Worm (Caenorhabditis elegans): ENCODE data around the gene T16G12.7.
A peak's percentile ranks its signal among the peaks of the same experiment; 100 is the strongest.
"Not testable (repeated sequence)": the region's sequence is repeated elsewhere in the genome, so short reads cannot be mapped to it uniquely, and the experiment has no call there.

T16G12.7 gene

DNA sequence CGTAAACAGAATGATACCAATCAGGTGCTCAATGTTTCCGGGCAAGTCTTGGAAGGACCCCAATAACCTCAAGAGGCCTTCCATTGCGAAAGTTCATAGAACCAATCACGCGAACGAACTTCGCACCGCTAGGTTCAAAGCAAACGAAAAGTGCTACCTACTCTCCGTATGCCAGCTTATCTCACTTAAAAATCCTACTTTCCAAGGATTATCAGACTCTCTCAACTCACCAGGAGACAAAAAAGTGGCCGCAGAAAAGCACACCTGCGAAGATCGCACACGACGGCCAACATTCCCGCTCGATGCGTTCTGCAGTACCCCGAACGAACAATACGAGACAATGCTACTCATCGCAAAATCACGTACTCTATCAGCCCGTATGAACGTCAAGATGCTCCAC is 13.4 kb upstream of the T16G12.7 start, which contains the start of gene T16G12.12:
Gene T16G12.12, plus strand, starts transcription at position 301 of the 400 bp plus-strand sequence.
- not testable (repeated sequence) for TF ChIP-seq hlh-6, zip-5, dve-1 (tag; optimal IDR thresholded peaks at IDR 0.05)

DNA sequence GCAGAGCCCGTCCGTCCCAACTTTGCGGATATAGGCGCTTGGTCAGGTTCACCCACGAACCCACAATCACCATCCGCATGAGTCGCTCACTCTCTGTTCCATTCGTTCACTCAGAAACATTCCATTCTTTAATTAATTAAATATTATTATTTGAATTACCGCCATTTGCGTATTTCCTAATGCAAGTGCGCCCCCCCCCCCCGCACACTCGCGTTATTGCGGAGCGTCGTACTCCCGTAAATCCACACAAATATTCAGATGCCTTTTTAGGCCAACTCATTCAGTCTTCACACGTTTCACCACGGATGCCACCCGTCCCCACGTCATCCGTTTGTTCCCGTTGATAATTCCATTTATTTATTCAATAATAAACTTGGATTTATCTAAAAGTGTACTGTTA is 10.4 kb upstream of the T16G12.7 start, which contains the start of gene T16G12.3:
Gene T16G12.3, plus strand, starts transcription at position 301 of the 400 bp plus-strand sequence.
- TF ChIP-seq ceh-19 (GFP tag; optimal IDR thresholded peaks at IDR 0.05); lim-6 (tag; optimal IDR thresholded peaks at IDR 0.05); hlh-13 (GFP tag; optimal IDR thresholded peaks at IDR 0.05): not testable (repeated sequence)

DNA sequence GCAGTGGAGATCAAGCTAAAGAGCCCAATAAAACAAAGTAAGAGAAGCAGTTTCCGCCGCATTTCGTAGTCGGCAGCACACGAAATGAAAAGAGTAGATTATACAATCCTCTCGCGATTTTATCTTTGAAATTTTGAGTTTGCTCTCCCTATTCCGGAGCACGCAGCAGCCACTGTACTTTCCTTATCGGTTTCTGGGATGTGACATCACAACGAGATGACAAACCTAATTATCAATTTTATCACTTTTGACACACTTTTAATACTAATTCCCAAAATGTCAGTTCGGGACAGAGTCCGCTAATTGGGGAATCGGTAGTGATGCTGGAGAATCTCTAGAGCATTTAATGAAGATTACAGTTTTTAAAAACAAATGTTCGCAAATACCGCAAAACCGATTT is 9.8 kb upstream of the T16G12.7 start, which contains the start of gene T16G12.1:
Gene T16G12.1, minus strand, starts transcription at position 176 of the 400 bp plus-strand sequence.
- TF ChIP-seq ets-4 (tag; optimal IDR thresholded peaks at IDR 0.05) (no peak), elt-2 (tag; optimal IDR thresholded peaks at IDR 0.05) (peak; percentile 53)

DNA sequence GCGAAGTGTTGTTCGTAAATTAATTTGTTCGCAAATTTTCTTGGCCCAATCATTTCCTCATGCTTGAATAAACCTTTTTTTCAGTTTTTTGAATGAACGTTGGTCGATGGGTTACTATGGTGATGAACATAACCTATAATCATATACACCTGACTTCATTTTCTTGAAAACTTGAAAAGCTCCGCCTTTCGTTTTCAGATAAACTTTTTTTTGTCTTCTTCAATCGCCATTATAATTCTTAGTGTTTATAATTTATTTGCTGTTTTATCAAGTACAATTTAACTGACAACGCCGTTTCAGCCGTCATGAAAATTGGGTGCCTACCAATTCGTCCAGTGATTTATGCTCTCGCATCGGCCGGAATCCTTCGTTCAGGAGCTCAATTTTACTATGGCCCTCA is 2.8 kb downstream of the T16G12.7 start, which contains the start of gene M04D8.7:
Gene M04D8.7, plus strand, starts transcription at position 301 of the 400 bp plus-strand sequence.
- TF ChIP-seq pha-4 (tag; optimal IDR thresholded peaks at IDR 0.05) (no peak), ref-2 (tag; optimal IDR thresholded peaks at IDR 0.05) (no peak), madf-2 (tag; optimal IDR thresholded peaks at IDR 0.05) (no peak), odd-2 (tag; optimal IDR thresholded peaks at IDR 0.05) (no peak), sox-2 (GFP tag; IDR thresholded peaks at IDR 0.05) (no peak), ceh-19 (GFP tag; optimal IDR thresholded peaks at IDR 0.05) (no peak), pqm-1 (tag; optimal IDR thresholded peaks at IDR 0.05) (no peak), unc-3 (GFP tag; conservative IDR thresholded peaks at IDR 0.05) (no peak), unc-3 (tag; optimal IDR thresholded peaks at IDR 0.05) (no peak), C38D4.7 (GFP tag; optimal IDR thresholded peaks at IDR 0.05) (no peak), sdc-2 (tag; optimal IDR thresholded peaks at IDR 0.05) (no peak), nhr-232 (tag; optimal IDR thresholded peaks at IDR 0.05) (no peak), ceh-14 (tag; optimal IDR thresholded peaks at IDR 0.05) (no peak), C08G9.2 (tag; optimal IDR thresholded peaks at IDR 0.05) (no peak), unc-86 (tag; optimal IDR thresholded peaks at IDR 0.05) (no peak), ceh-6 (GFP tag; optimal IDR thresholded peaks at IDR 0.05) (no peak), ceh-45 (GFP tag; IDR thresholded peaks at IDR 0.05) (no peak), ceh-9 (tag; optimal IDR thresholded peaks at IDR 0.05) (no peak), ahr-1 (tag; optimal IDR thresholded peaks at IDR 0.05) (no peak), unc-55 (GFP tag; optimal IDR thresholded peaks at IDR 0.05) (no peak)

DNA sequence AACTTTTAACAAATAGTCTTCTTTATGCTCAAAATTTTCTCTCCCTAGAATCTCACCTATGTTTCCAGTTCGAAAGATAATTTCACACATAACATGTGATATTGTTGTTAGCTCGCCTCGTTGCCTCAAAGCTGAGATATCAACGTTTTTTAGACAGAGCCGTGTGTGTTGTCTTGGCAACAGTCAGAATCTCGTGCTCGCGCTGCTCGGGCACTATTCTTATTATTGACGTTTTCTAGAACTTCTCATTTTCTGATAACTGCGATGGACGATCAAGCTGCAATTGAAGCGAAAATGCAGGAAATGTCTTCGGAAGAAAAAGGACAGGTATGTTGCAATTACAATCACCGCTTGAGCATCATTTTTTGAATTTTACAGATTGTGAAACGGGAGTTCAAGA is 4.1 kb downstream of the T16G12.7 start, which contains the start of gene xbx-3:
Gene xbx-3, plus strand, starts transcription at position 163 of the 400 bp plus-strand sequence.
- TF ChIP-seq mec-3 (tag; optimal IDR thresholded peaks at IDR 0.05; ENCODE audit: borderline replicate concordance) = no peak
- no peak for TF ChIP-seq ttx-3 (tag; optimal IDR thresholded peaks at IDR 0.05)
- TF ChIP-seq ceh-2 (tag; optimal IDR thresholded peaks at IDR 0.05) = no peak
- TF ChIP-seq pax-1 (tag; optimal IDR thresholded peaks at IDR 0.05) = no peak
- TF ChIP-seq pqm-1 (tag; optimal IDR thresholded peaks at IDR 0.05) = no peak
- no peak for TF ChIP-seq Y22D7AL.16 (tag; optimal IDR thresholded peaks at IDR 0.05)
- no peak for TF ChIP-seq nhr-11 (tag; optimal IDR thresholded peaks at IDR 0.05)
- TF ChIP-seq elt-4 (tag; optimal IDR thresholded peaks at IDR 0.05) = no peak
- no peak for TF ChIP-seq hlh-30 (tag; optimal IDR thresholded peaks at IDR 0.05; ENCODE audit: insufficient read depth)
- TF ChIP-seq F13H6.1 (tag; optimal IDR thresholded peaks at IDR 0.05) = no peak
- TF ChIP-seq C38D4.7 (GFP tag; optimal IDR thresholded peaks at IDR 0.05) = no peak

All from whole organism, late embryonic.